Fruit fly (Drosophila melanogaster) whole organism, adult: ENCODE data around the gene GAPsec.

Experiments used
- CG11617 ChIP-seq: fragments of 200-800 bp; sonication (Bioruptor generic); optimal IDR thresholded peaks from 2 replicates; lab custom pipeline; 2017; ENCODE audit warnings: mild to moderate bottlenecking, missing biosample characterization, missing genetic modification reagents, missing genetic modification characterization
- CG14711 ChIP-seq: fragments of 200-800 bp; sonication (Bioruptor generic); optimal IDR thresholded peaks from 2 replicates; lab custom pipeline; 2018; ENCODE audit warnings: missing biosample characterization, mild to moderate bottlenecking, missing genetic modification characterization, moderate library complexity
- CG1620 ChIP-seq: fragments of 200-800 bp; sonication (Bioruptor generic); optimal IDR thresholded peaks from 2 replicates; lab custom pipeline; 2016; ENCODE audit warnings: missing biosample characterization, missing genetic modification characterization
- CG5204 ChIP-seq: fragments of 200-800 bp; sonication (Bioruptor generic); optimal IDR thresholded peaks from 2 replicates; lab custom pipeline; 2016; ENCODE audit warnings: missing biosample characterization, missing genetic modification characterization
- CG7045 ChIP-seq: fragments of 200-800 bp; sonication (Bioruptor generic); optimal IDR thresholded peaks from 2 replicates; lab custom pipeline; 2017; ENCODE audit warnings: missing biosample characterization, mild to moderate bottlenecking, missing genetic modification characterization
- CG7101 ChIP-seq: fragments of 200-800 bp; sonication (Bioruptor generic); optimal IDR thresholded peaks from 2 replicates; lab custom pipeline; 2018; ENCODE audit warnings: missing biosample characterization, mild to moderate bottlenecking, missing genetic modification characterization, moderate library complexity
- bab1 ChIP-seq: fragments of 200-800 bp; sonication (Bioruptor generic); optimal IDR thresholded peaks from 3 replicates; lab custom pipeline; 2019; ENCODE audit warnings: missing biosample characterization, mild to moderate bottlenecking, missing genetic modification characterization, moderate library complexity
- cic ChIP-seq: fragments of 200-800 bp; sonication (Bioruptor generic); optimal IDR thresholded peaks from 2 replicates; lab custom pipeline; 2017; ENCODE audit warnings: missing biosample characterization, mild to moderate bottlenecking, missing genetic modification characterization, moderate library complexity
- kay ChIP-seq: fragments of 200-800 bp; sonication (Bioruptor generic); peaks from one replicate; lab custom pipeline; 2016; ENCODE audit warnings: missing biosample characterization, missing genetic modification characterization, borderline replicate concordance
- ovo ChIP-seq: fragments of 200-800 bp; sonication (Bioruptor generic); optimal IDR thresholded peaks from 2 replicates; lab custom pipeline; 2016; ENCODE audit warnings: missing biosample characterization, missing genetic modification characterization
- pad ChIP-seq: fragments of 200-800 bp; sonication (Bioruptor generic); optimal IDR thresholded peaks from 3 replicates; lab custom pipeline; 2017; ENCODE audit warnings: missing biosample characterization, missing genetic modification characterization, mild to moderate bottlenecking, moderate library complexity, missing genetic modification reagents
- tj ChIP-seq: fragments of 200-800 bp; sonication (Bioruptor generic); optimal IDR thresholded peaks from 3 replicates; lab custom pipeline; 2017; ENCODE audit warnings: missing biosample characterization, mild to moderate bottlenecking, missing genetic modification characterization, moderate library complexity
- toe ChIP-seq: fragments of 200-800 bp; sonication (Bioruptor generic); optimal IDR thresholded peaks from 2 replicates; lab custom pipeline; 2016; ENCODE audit warnings: missing biosample characterization, missing genetic modification characterization

dm6 chr3L:8659601-8660000 lies 35.9 kb upstream of the GAPsec start:
- TF ChIP-seq CG11617 (GFP tag; lab: Kevin White, UChicago) = no peak
- TF ChIP-seq CG7045 (GFP tag; lab: Kevin White, UChicago) = no peak
- no peak for TF ChIP-seq CG5204 (GFP tag; lab: Kevin White, UChicago)
- no peak for TF ChIP-seq toe (GFP tag; lab: Kevin White, UChicago)
- TF ChIP-seq tj = peak; percentile 93
- no peak for TF ChIP-seq CG7101 (tag; lab: Kevin White, UChicago)
- no peak for TF ChIP-seq bab1 (GFP tag; lab: Kevin White, UChicago)
- no peak for TF ChIP-seq ovo (GFP tag; lab: Kevin White, UChicago)
- TF ChIP-seq kay = no peak
- TF ChIP-seq CG14711 (tag; lab: Kevin White, UChicago) = no peak
- no peak for TF ChIP-seq cic
- TF ChIP-seq CG1620 (GFP tag; lab: Kevin White, UChicago) = no peak
- no peak for TF ChIP-seq pad (GFP tag; lab: Kevin White, UChicago)
